Worm (Caenorhabditis elegans) whole organism, late embryonic: ENCODE measurements around the gene ttr-31.

Source experiments
- K02D7.2 ChIP-seq: sonication (generic microtip); optimal IDR thresholded peaks from 2 replicates; lab custom pipeline; 2017; ENCODE audit warnings: mild to moderate bottlenecking, missing genetic modification characterization, missing compliant biosample characterization
- T23F11.4 ChIP-seq: fragments of 200-800 bp; sonication (Bioruptor generic); optimal IDR thresholded peaks from 2 replicates; lab custom pipeline; 2018; ENCODE audit warnings: mild to moderate bottlenecking, missing genetic modification characterization, missing compliant biosample characterization
- Y22D7AL.16 ChIP-seq: sonication (generic microtip); optimal IDR thresholded peaks from 2 replicates; lab custom pipeline; 2016; ENCODE audit warnings: missing genetic modification characterization, missing compliant biosample characterization
- ama-1 ChIP-seq: fragments of 150-350 bp; optimal IDR thresholded peaks from 2 replicates; lab custom pipeline; 2014
- ceh-2 ChIP-seq: sonication (generic microtip); optimal IDR thresholded peaks from 2 replicates; lab custom pipeline; 2016; ENCODE audit warnings: missing genotype, missing genetic modification characterization, missing compliant biosample characterization
- ceh-30 ChIP-seq: fragments of 150-350 bp; optimal IDR thresholded peaks from 2 replicates; lab custom pipeline; 2014; ENCODE audit warnings: missing biosample characterization, missing genetic modification characterization
- ceh-48 ChIP-seq: sonication (generic microtip); optimal IDR thresholded peaks from 2 replicates; lab custom pipeline; 2016; ENCODE audit warnings: missing genetic modification characterization, inconsistent platforms, missing compliant biosample characterization
- ceh-9 ChIP-seq: sonication (generic microtip); optimal IDR thresholded peaks from 2 replicates; lab custom pipeline; 2016; ENCODE audit warnings: mild to moderate bottlenecking, missing genetic modification characterization, inconsistent platforms, missing compliant biosample characterization
- dmd-4 ChIP-seq: sonication (generic microtip); optimal IDR thresholded peaks from 2 replicates; lab custom pipeline; 2016; ENCODE audit warnings: borderline replicate concordance, missing genetic modification characterization, missing compliant biosample characterization
- dve-1 ChIP-seq: sonication (generic microtip); optimal IDR thresholded peaks from 2 replicates; lab custom pipeline; 2017; ENCODE audit warnings: antibody characterized with exemption, mild to moderate bottlenecking, missing genetic modification characterization, missing compliant biosample characterization
- ets-4 ChIP-seq: sonication (generic microtip); optimal IDR thresholded peaks from 2 replicates; lab custom pipeline; 2016; ENCODE audit warnings: missing genetic modification characterization, missing compliant biosample characterization
- eyg-1 ChIP-seq: sonication (generic microtip); optimal IDR thresholded peaks from 2 replicates; lab custom pipeline; 2016; ENCODE audit warnings: missing genotype, missing genetic modification characterization, missing compliant biosample characterization
- fax-1 ChIP-seq: sonication (generic microtip); optimal IDR thresholded peaks from 2 replicates; lab custom pipeline; 2016; ENCODE audit warnings: missing genotype, missing genetic modification characterization, missing compliant biosample characterization
- fkh-10 ChIP-seq: fragments of 150-350 bp; optimal IDR thresholded peaks from 2 replicates; lab custom pipeline; 2014; ENCODE audit warnings: missing biosample characterization, missing genetic modification reagents, missing genetic modification characterization
- gmeb-2 ChIP-seq: sonication (generic microtip); optimal IDR thresholded peaks from 2 replicates; lab custom pipeline; 2016; ENCODE audit warnings: missing genetic modification characterization, inconsistent platforms, missing compliant biosample characterization
- hlh-13 ChIP-seq: fragments of 200-800 bp; sonication (Bioruptor generic); optimal IDR thresholded peaks from 2 replicates; lab custom pipeline; 2018; ENCODE audit warnings: mild to moderate bottlenecking, missing genetic modification characterization, missing compliant biosample characterization
- hlh-15 ChIP-seq: sonication (generic microtip); optimal IDR thresholded peaks from 2 replicates; lab custom pipeline; 2016; ENCODE audit warnings: missing genetic modification characterization, missing compliant biosample characterization
- hlh-30 ChIP-seq: sonication (generic microtip); optimal IDR thresholded peaks from 2 replicates; lab custom pipeline; 2017; ENCODE audit warnings: antibody characterized with exemption, missing genetic modification characterization, missing compliant biosample characterization; ENCODE audit not compliant: insufficient read depth
- hlh-6 ChIP-seq: sonication (generic microtip); optimal IDR thresholded peaks from 2 replicates; lab custom pipeline; 2016; ENCODE audit warnings: missing genotype, missing genetic modification characterization, missing compliant biosample characterization
- hlh-8 ChIP-seq: sonication (generic microtip); optimal IDR thresholded peaks from 2 replicates; lab custom pipeline; 2016; ENCODE audit warnings: missing genotype, missing genetic modification characterization, missing compliant biosample characterization
- madf-2 ChIP-seq: sonication (generic microtip); optimal IDR thresholded peaks from 2 replicates; lab custom pipeline; 2017; ENCODE audit warnings: missing genetic modification characterization, missing compliant biosample characterization
- mec-3 ChIP-seq: sonication (generic microtip); optimal IDR thresholded peaks from 2 replicates; lab custom pipeline; 2016; ENCODE audit warnings: borderline replicate concordance, missing genetic modification characterization, missing compliant biosample characterization
- nfya-1 ChIP-seq: sonication (generic microtip); optimal IDR thresholded peaks from 2 replicates; lab custom pipeline; 2017; ENCODE audit warnings: missing genetic modification characterization, mild to moderate bottlenecking, missing compliant biosample characterization, antibody characterized with exemption, moderate library complexity
- npax-4 ChIP-seq: sonication (generic microtip); optimal IDR thresholded peaks from 2 replicates; lab custom pipeline; 2016; ENCODE audit warnings: missing genetic modification characterization, missing compliant biosample characterization
- odd-2 ChIP-seq: sonication (generic microtip); optimal IDR thresholded peaks from 2 replicates; lab custom pipeline; 2017; ENCODE audit warnings: antibody characterized with exemption, mild to moderate bottlenecking, missing genetic modification characterization, missing compliant biosample characterization
- pat-9 ChIP-seq: fragments of 200-800 bp; sonication (Bioruptor generic); optimal IDR thresholded peaks from 2 replicates; lab custom pipeline; 2018; ENCODE audit warnings: mild to moderate bottlenecking, missing genetic modification characterization, moderate library complexity, missing compliant biosample characterization
- pax-1 ChIP-seq: fragments of 150-350 bp; optimal IDR thresholded peaks from 2 replicates; lab custom pipeline; 2014; ENCODE audit warnings: missing biosample characterization, missing genetic modification characterization
- pqm-1 ChIP-seq: sonication (generic microtip); optimal IDR thresholded peaks from 2 replicates; lab custom pipeline; 2016; ENCODE audit warnings: missing genetic modification characterization, missing compliant biosample characterization
- ref-2 ChIP-seq: sonication (generic microtip); optimal IDR thresholded peaks from 2 replicates; lab custom pipeline; 2016; ENCODE audit warnings: missing genetic modification characterization, missing compliant biosample characterization
- rnt-1 ChIP-seq: sonication (generic microtip); optimal IDR thresholded peaks from 2 replicates; lab custom pipeline; 2016; ENCODE audit warnings: missing genetic modification characterization, missing compliant biosample characterization
- sdc-2 ChIP-seq: sonication (generic microtip); optimal IDR thresholded peaks from 2 replicates; lab custom pipeline; 2016; ENCODE audit warnings: missing genotype, missing genetic modification characterization, missing compliant biosample characterization
- tbx-2 ChIP-seq: sonication (generic microtip); optimal IDR thresholded peaks from 2 replicates; lab custom pipeline; 2016; ENCODE audit warnings: missing genetic modification characterization, missing compliant biosample characterization
- tbx-7 ChIP-seq: sonication (generic microtip); optimal IDR thresholded peaks from 2 replicates; lab custom pipeline; 2016; ENCODE audit warnings: missing genotype, missing genetic modification characterization, missing compliant biosample characterization
- unc-3 ChIP-seq, 2 experiments: fragments of 200-800 bp in 1 of 2; sonication (Bioruptor generic) in 1 of 2; sonication (generic microtip) in 1 of 2; conservative IDR thresholded peaks in 1 of 2; optimal IDR thresholded peaks in 1 of 2; 2 replicates each; pipeline versions ENCODE4 v1.3.6 to Lab custom; 2016 to 2022; ENCODE audit warnings: missing compliant biosample characterization in 2 of 2, missing genetic modification characterization in 2 of 2, missing genetic modification reagents in 1 of 2
- unc-42 ChIP-seq: sonication (generic microtip); optimal IDR thresholded peaks from 2 replicates; lab custom pipeline; 2016; ENCODE audit warnings: missing genotype, missing genetic modification characterization, missing compliant biosample characterization
- unc-86 ChIP-seq: sonication (generic microtip); optimal IDR thresholded peaks from 2 replicates; lab custom pipeline; 2016; ENCODE audit warnings: missing genetic modification characterization, missing compliant biosample characterization
- ztf-16 ChIP-seq: sonication (generic microtip); optimal IDR thresholded peaks from 2 replicates; lab custom pipeline; 2017; ENCODE audit warnings: missing genetic modification characterization, missing compliant biosample characterization

Gene ttr-31

DNA sequence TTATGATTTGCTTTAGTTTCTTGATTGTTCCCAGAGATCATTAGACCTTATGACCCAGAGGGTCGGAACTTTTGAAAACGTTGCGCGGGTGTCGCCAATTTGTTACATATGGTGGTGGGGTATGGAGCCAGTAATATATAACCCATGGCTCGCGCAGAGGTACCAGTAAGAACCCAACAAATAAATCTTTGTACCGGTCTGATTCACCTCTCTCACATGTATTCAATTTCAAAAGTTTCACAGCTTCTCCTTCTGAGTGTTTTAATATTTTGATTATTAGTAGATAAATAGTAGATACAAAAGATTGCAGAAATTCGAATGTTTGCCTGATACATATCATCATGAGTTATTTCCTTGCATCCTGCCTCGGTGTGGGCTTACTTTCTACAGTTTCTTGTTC, 7.2 kb upstream of the ttr-31 start, which contains the start of gene egl-15:
Gene egl-15, plus strand, starts transcription at position 301 of the 400 bp plus-strand sequence.
- TF ChIP-seq ztf-16 (tag; lab: Kevin White, UChicago) (no peak), gmeb-2 (no peak), dve-1 (tag; lab: Kevin White, UChicago) (no peak), hlh-15 (tag; lab: Kevin White, UChicago) (no peak), K02D7.2 (tag; lab: Kevin White, UChicago) (no peak), pqm-1 (no peak), hlh-6 (tag; lab: Kevin White, UChicago) (no peak), ceh-30 (tag; lab: Kevin White, UChicago) (no peak), ref-2 (tag; lab: Kevin White, UChicago) (no peak), T23F11.4 (GFP tag; lab: Kevin White, UChicago) (no peak), ceh-9 (no peak), unc-42 (tag; lab: Kevin White, UChicago) (no peak), odd-2 (tag; lab: Kevin White, UChicago) (no peak), mec-3 (no peak), unc-86 (no peak), tbx-2 (no peak)

DNA sequence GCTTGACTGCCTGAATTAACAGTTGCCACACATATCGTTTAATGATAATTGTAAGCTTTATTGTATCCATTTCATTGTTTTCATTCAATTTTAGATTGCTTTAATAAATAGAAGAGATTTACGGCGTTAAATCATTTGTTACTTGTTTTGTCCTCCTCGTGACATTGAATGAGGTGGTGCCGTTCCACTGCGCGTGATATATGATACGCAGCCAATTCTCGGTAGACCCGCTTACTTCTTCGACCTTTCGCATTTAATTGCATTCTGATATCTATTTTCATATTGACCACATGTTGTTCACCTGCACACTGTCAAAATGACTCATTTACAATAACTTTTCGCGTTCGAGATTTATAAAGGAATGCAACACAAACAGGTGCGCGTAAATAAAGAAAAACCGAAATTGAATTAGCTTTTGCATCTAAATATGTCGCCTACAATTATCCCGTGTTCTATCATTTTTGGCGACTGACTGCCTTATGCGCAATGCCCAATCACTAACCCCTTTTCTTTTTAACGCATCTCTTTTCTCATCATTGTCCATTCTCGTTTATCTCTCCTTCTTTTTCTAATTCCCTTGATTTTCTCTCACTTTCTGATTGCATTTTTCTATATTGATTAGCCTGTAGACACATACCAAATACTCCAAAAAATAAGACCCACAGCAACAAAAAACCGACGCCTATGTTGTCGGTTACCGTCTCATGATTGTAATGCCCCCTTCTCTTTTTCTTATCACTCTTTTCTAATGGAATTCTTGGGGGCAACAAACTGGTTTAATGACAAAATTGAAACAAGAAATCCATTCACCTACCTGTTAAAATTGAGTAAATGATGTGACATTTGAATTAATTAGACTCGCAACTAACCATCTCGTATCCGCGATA, 5.8 kb upstream of the ttr-31 start:
- no peak for TF ChIP-seq dve-1 (tag; lab: Kevin White, UChicago)
- TF ChIP-seq tbx-2 = no peak
- TF ChIP-seq madf-2 (tag; lab: Kevin White, UChicago) = no peak
- TF ChIP-seq nfya-1 = no peak

ce11 chrX:11012337-11012736, 3.5 kb upstream of the ttr-31 start, which contains the start of gene F58A3.3:
Gene F58A3.3 (plus strand): TSS chrX:11012637.
- TF ChIP-seq fax-1 = no peak
- no peak for TF ChIP-seq ceh-2
- no peak for TF ChIP-seq Y22D7AL.16 (tag; lab: Kevin White, UChicago)
- no peak for TF ChIP-seq hlh-15 (tag; lab: Kevin White, UChicago)
- no peak for TF ChIP-seq madf-2 (tag; lab: Kevin White, UChicago)
- no peak for TF ChIP-seq ama-1 (lab: Kevin White, UChicago)
- no peak for TF ChIP-seq hlh-30 (tag; lab: Kevin White, UChicago)
- TF ChIP-seq dmd-4 (tag; lab: Kevin White, UChicago) = no peak
- no peak for TF ChIP-seq rnt-1 (tag; lab: Kevin White, UChicago)
- TF ChIP-seq pqm-1 = no peak
- TF ChIP-seq unc-42 (tag; lab: Kevin White, UChicago) = no peak
- no peak for TF ChIP-seq K02D7.2 (tag; lab: Kevin White, UChicago)
- TF ChIP-seq ets-4 (tag; lab: Kevin White, UChicago) = no peak
- TF ChIP-seq fkh-10 (GFP tag; lab: Kevin White, UChicago) = no peak
- no peak for TF ChIP-seq tbx-7 (tag; lab: Kevin White, UChicago)

DNA sequence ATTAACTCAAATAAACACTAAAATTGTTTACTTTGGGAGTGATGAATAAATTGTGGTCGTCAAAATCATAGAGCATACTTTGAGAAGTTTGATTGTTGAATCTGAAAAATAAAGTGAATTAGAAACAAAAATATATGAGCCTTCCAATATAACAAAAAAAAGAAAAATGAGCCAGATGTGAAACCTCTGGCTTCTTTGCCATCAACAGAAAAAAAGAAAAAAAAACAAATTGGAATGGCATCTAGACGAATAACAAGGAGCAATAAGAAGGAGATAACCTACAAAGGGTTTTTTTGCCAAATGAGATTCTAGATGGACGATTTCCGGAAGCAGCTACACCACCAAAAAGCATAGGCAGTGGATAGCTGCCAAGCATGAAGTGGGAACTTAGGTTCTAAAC, 1.7 kb upstream of the ttr-31 start, which contains the start of gene F58A3.4:
Gene F58A3.4, minus strand, starts transcription at position 101 of the 400 bp plus-strand sequence.
- no peak for TF ChIP-seq hlh-8 (tag; lab: Kevin White, UChicago)
- no peak for TF ChIP-seq pat-9 (tag; lab: Kevin White, UChicago)
- TF ChIP-seq eyg-1 = no peak
- TF ChIP-seq pax-1 (tag; lab: Kevin White, UChicago) = no peak
- TF ChIP-seq unc-3 (GFP tag; conservative IDR thresholded peaks at IDR 0.05; lab: Robert Waterston, UW) = no peak
- TF ChIP-seq unc-3 (tag; optimal IDR thresholded peaks at IDR 0.05; lab: Kevin White, UChicago) = no peak
- no peak for TF ChIP-seq hlh-15 (tag; lab: Kevin White, UChicago)
- TF ChIP-seq npax-4 (tag; lab: Kevin White, UChicago) = no peak
- TF ChIP-seq sdc-2 (tag; lab: Kevin White, UChicago) = no peak
- no peak for TF ChIP-seq ceh-48 (tag; lab: Kevin White, UChicago)
- no peak for TF ChIP-seq dve-1 (tag; lab: Kevin White, UChicago)
- no peak for TF ChIP-seq fkh-10 (GFP tag; lab: Kevin White, UChicago)
- TF ChIP-seq Y22D7AL.16 (tag; lab: Kevin White, UChicago) = no peak
- TF ChIP-seq hlh-13 = no peak
